Worm (Caenorhabditis elegans) whole organism, L2 larva: ENCODE results near the gene zipt-7.1.

Experiments
- C34F6.9 ChIP-seq: fragments of 150-350 bp; optimal IDR thresholded peaks from 2 replicates; lab custom pipeline; 2014; ENCODE audit warnings: missing biosample characterization, missing genetic modification characterization
- R02D3.7 ChIP-seq: fragments of 150-350 bp; optimal IDR thresholded peaks from 2 replicates; lab custom pipeline; 2014; ENCODE audit warnings: missing biosample characterization, missing genetic modification characterization
- Y55F3AM.14 ChIP-seq: fragments of 200-800 bp; sonication (Bioruptor generic); optimal IDR thresholded peaks from 2 replicates; lab custom pipeline; 2018; ENCODE audit warnings: mild to moderate bottlenecking, missing genetic modification characterization, missing compliant biosample characterization
- ZK546.5 ChIP-seq: sonication (generic microtip); optimal IDR thresholded peaks from 2 replicates; lab custom pipeline; 2017; ENCODE audit warnings: missing biosample characterization, missing genetic modification characterization
- alr-1 ChIP-seq: fragments of 150-350 bp; optimal IDR thresholded peaks from 2 replicates; lab custom pipeline; 2014; ENCODE audit warnings: missing biosample characterization, missing genetic modification characterization
- aly-2 ChIP-seq: fragments of 150-350 bp; optimal IDR thresholded peaks from 2 replicates; lab custom pipeline; 2014; ENCODE audit warnings: missing biosample characterization, missing genetic modification characterization
- ama-1 ChIP-seq: fragments of 150-350 bp; optimal IDR thresholded peaks from 2 replicates; lab custom pipeline; 2018; ENCODE audit warnings: inconsistent platforms
- blmp-1 ChIP-seq: sonication (generic microtip); optimal IDR thresholded peaks from 2 replicates; lab custom pipeline; 2017; ENCODE audit warnings: missing genetic modification characterization, mild to moderate bottlenecking, missing compliant biosample characterization, antibody characterized with exemption, moderate library complexity; ENCODE audit not compliant: insufficient read depth
- ceh-82 ChIP-seq: fragments of 150-350 bp; optimal IDR thresholded peaks from 2 replicates; lab custom pipeline; 2014; ENCODE audit warnings: missing biosample characterization, missing genetic modification characterization
- crh-2 ChIP-seq: sonication (generic microtip); optimal IDR thresholded peaks from 2 replicates; lab custom pipeline; 2017; ENCODE audit warnings: missing biosample characterization, missing genetic modification characterization
- dmd-4 ChIP-seq: sonication (generic microtip); optimal IDR thresholded peaks from 2 replicates; lab custom pipeline; 2017; ENCODE audit warnings: missing biosample characterization, missing genetic modification characterization
- egl-27 ChIP-seq: sonication (generic microtip); optimal IDR thresholded peaks from 3 replicates; lab custom pipeline; 2017; ENCODE audit warnings: missing biosample characterization, missing genetic modification reagents, missing genetic modification characterization
- elt-1 ChIP-seq: fragments of 150-350 bp; optimal IDR thresholded peaks from 2 replicates; lab custom pipeline; 2014; ENCODE audit warnings: missing biosample characterization, missing genetic modification characterization
- elt-3 ChIP-seq: sonication (generic microtip); optimal IDR thresholded peaks from 2 replicates; lab custom pipeline; 2017; ENCODE audit warnings: missing biosample characterization, missing genetic modification characterization
- fos-1 ChIP-seq: fragments of 150-350 bp; optimal IDR thresholded peaks from 2 replicates; lab custom pipeline; 2014; ENCODE audit warnings: missing biosample characterization, missing genetic modification characterization
- gmeb-1 ChIP-seq: fragments of 150-350 bp; optimal IDR thresholded peaks from 2 replicates; lab custom pipeline; 2014; ENCODE audit warnings: missing biosample characterization, missing genetic modification characterization
- lin-11 ChIP-seq: fragments of 150-350 bp; sonication (generic microtip); optimal IDR thresholded peaks from 2 replicates; lab custom pipeline; 2014; ENCODE audit warnings: missing biosample characterization, missing genetic modification characterization, inconsistent platforms, mixed read lengths
- lin-13 ChIP-seq: fragments of 150-350 bp; optimal IDR thresholded peaks from 2 replicates; lab custom pipeline; 2014; ENCODE audit warnings: missing biosample characterization, missing genetic modification reagents, missing genetic modification characterization
- lsy-2 ChIP-seq, 2 experiments: fragments of 150-350 bp in 1 of 2; sonication (generic microtip) in 1 of 2; optimal IDR thresholded peaks; 2 replicates each; lab custom pipeline; 2014 to 2017; ENCODE audit warnings: missing biosample characterization in 2 of 2, missing genetic modification characterization in 2 of 2
- mab-5 ChIP-seq: fragments of 150-350 bp; optimal IDR thresholded peaks from 2 replicates; lab custom pipeline; 2014; ENCODE audit warnings: missing biosample characterization, missing genetic modification characterization
- mbf-1 ChIP-seq: sonication (generic microtip); optimal IDR thresholded peaks from 2 replicates; lab custom pipeline; 2017; ENCODE audit warnings: missing biosample characterization, missing genetic modification characterization
- mdl-1 ChIP-seq, 2 experiments: fragments of 150-350 bp in 1 of 2; sonication (generic microtip) in 1 of 2; optimal IDR thresholded peaks; 2 replicates each; lab custom pipeline; 2017; ENCODE audit warnings: missing biosample characterization in 2 of 2, missing genetic modification characterization in 2 of 2
- nhr-10 ChIP-seq: sonication (generic microtip); optimal IDR thresholded peaks from 2 replicates; lab custom pipeline; 2017; ENCODE audit warnings: missing biosample characterization, missing genetic modification characterization
- nhr-11 ChIP-seq: fragments of 150-350 bp; optimal IDR thresholded peaks from 2 replicates; lab custom pipeline; 2014; ENCODE audit warnings: missing biosample characterization, missing genetic modification characterization
- nhr-129 ChIP-seq: fragments of 150-350 bp; optimal IDR thresholded peaks from 2 replicates; lab custom pipeline; 2014; ENCODE audit warnings: missing biosample characterization, missing genetic modification characterization
- nhr-21 ChIP-seq: fragments of 150-350 bp; optimal IDR thresholded peaks from 2 replicates; lab custom pipeline; 2014; ENCODE audit warnings: missing biosample characterization, missing genetic modification characterization
- nhr-23 ChIP-seq: fragments of 150-350 bp; optimal IDR thresholded peaks from 2 replicates; lab custom pipeline; 2014; ENCODE audit warnings: missing biosample characterization, missing genetic modification reagents, missing genetic modification characterization
- nhr-25 ChIP-seq: fragments of 150-350 bp; sonication (generic microtip); optimal IDR thresholded peaks from 3 replicates; lab custom pipeline; 2014; ENCODE audit warnings: missing biosample characterization, missing genetic modification characterization
- nhr-6 ChIP-seq: fragments of 150-350 bp; optimal IDR thresholded peaks from 2 replicates; lab custom pipeline; 2014; ENCODE audit warnings: missing biosample characterization, missing genetic modification characterization
- nhr-77 ChIP-seq: fragments of 150-350 bp; optimal IDR thresholded peaks from 2 replicates; lab custom pipeline; 2014; ENCODE audit warnings: missing biosample characterization, missing genetic modification characterization
- peb-1 ChIP-seq: fragments of 150-350 bp; optimal IDR thresholded peaks from 2 replicates; lab custom pipeline; 2014; ENCODE audit warnings: missing biosample characterization, missing genetic modification characterization
- sem-4 ChIP-seq: fragments of 150-350 bp; optimal IDR thresholded peaks from 2 replicates; lab custom pipeline; 2014; ENCODE audit warnings: missing biosample characterization, missing genetic modification reagents, missing genetic modification characterization
- skn-1 ChIP-seq: sonication (generic microtip); optimal IDR thresholded peaks from 2 replicates; lab custom pipeline; 2017; ENCODE audit warnings: missing biosample characterization, missing genetic modification characterization
- sma-3 ChIP-seq: sonication (generic microtip); optimal IDR thresholded peaks from 2 replicates; lab custom pipeline; 2016; ENCODE audit warnings: missing genetic modification reagents, missing genetic modification characterization, missing compliant biosample characterization
- sma-9 ChIP-seq, 2 experiments: fragments of 150-350 bp in 1 of 2; sonication (generic microtip) in 1 of 2; optimal IDR thresholded peaks; 2 replicates each; lab custom pipeline; 2014 to 2016; ENCODE audit warnings: missing genetic modification characterization in 2 of 2, mild to moderate bottlenecking in 1 of 2, missing biosample characterization in 1 of 2, missing compliant biosample characterization in 1 of 2, missing genetic modification reagents in 1 of 2, moderate library complexity in 1 of 2
- snpc-4 ChIP-seq: fragments of 150-350 bp; optimal IDR thresholded peaks from 2 replicates; lab custom pipeline; 2014; ENCODE audit warnings: missing biosample characterization, missing genetic modification characterization
- unc-39 ChIP-seq: fragments of 150-350 bp; optimal IDR thresholded peaks from 2 replicates; lab custom pipeline; 2014; ENCODE audit warnings: missing biosample characterization, missing genetic modification characterization
- unc-55 ChIP-seq: fragments of 150-350 bp; sonication (generic microtip); optimal IDR thresholded peaks from 3 replicates; lab custom pipeline; 2014; ENCODE audit warnings: missing biosample characterization, missing genetic modification reagents, missing genetic modification characterization
- unc-62 ChIP-seq: fragments of 150-350 bp; optimal IDR thresholded peaks from 2 replicates; lab custom pipeline; 2014; ENCODE audit warnings: missing biosample characterization, missing genetic modification reagents, missing genetic modification characterization
- zag-1 ChIP-seq: fragments of 150-350 bp; optimal IDR thresholded peaks from 2 replicates; lab custom pipeline; 2014; ENCODE audit warnings: missing biosample characterization, missing genetic modification characterization
- ztf-4 ChIP-seq: fragments of 150-350 bp; optimal IDR thresholded peaks from 2 replicates; lab custom pipeline; 2014; ENCODE audit warnings: missing biosample characterization, missing genetic modification characterization

Gene zipt-7.1

ce11 chrIV:17287908-17288675 is at the start of gene zipt-7.1:
zipt-7.1 (minus strand) TSS chrIV:17288139.
- TF ChIP-seq ama-1 (lab: Kevin White, UChicago) (no peak), blmp-1 (tag; lab: Kevin White, UChicago) (no peak), alr-1 (tag; lab: Kevin White, UChicago) (no peak), zag-1 (tag; lab: Kevin White, UChicago) (no peak), nhr-129 (tag; lab: Kevin White, UChicago) (peak; percentile 55), R02D3.7 (no peak), gmeb-1 (no peak), skn-1 (tag; lab: Kevin White, UChicago) (no peak), crh-2 (tag; lab: Kevin White, UChicago) (no peak)

DNA sequence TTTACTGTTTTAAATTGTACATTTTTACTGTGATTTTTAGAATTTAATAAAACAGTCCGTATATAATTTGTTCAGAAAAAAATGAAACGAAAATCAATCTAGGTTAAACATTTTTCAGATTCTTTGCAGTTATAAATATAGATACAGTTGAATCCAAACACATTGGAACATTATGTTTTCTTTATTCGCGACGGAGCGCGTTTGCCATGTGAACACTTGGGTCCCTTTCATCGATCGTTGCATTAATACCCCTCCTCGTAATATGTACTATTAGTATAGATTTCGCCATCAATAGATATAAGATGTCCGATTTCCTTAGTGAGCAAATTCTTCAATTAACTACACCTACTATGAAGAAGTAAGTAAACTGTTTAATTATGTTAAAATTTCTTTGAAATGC is 47.1 kb upstream of the zipt-7.1 start, which contains the start of gene C49C3.8:
C49C3.8 (plus strand) TSS at position 173 of the 400 bp plus-strand sequence.
- TF ChIP-seq unc-55 (GFP tag; lab: Kevin White, UChicago) (peak; percentile 54), snpc-4 (no peak), nhr-129 (tag; lab: Kevin White, UChicago) (peak; percentile 8), crh-2 (tag; lab: Kevin White, UChicago) (no peak), C34F6.9 (tag; lab: Kevin White, UChicago) (peak; percentile 61), skn-1 (tag; lab: Kevin White, UChicago) (no peak), peb-1 (tag; lab: Kevin White, UChicago) (no peak)

- TF ChIP-seq blmp-1 (tag; lab: Kevin White, UChicago) = no peak
- TF ChIP-seq ZK546.5 (tag; lab: Kevin White, UChicago) = no peak
- TF ChIP-seq unc-62 (GFP tag; lab: Kevin White, UChicago) = no peak
- no peak for TF ChIP-seq lin-13 (GFP tag; lab: Kevin White, UChicago)
- no peak for TF ChIP-seq egl-27 (tag; lab: Kevin White, UChicago)
- no peak for TF ChIP-seq nhr-25
- TF ChIP-seq nhr-11 = no peak
- TF ChIP-seq gmeb-1 = no peak
- TF ChIP-seq unc-39 = no peak
- no peak for TF ChIP-seq elt-3 (tag; lab: Kevin White, UChicago)
- TF ChIP-seq dmd-4 (tag; lab: Kevin White, UChicago) = no peak
- no peak for TF ChIP-seq aly-2 (tag; lab: Kevin White, UChicago)
- TF ChIP-seq unc-55 (GFP tag; lab: Kevin White, UChicago) = peak; percentile 61
- TF ChIP-seq nhr-129 (tag; lab: Kevin White, UChicago) = peak; percentile 41
- no peak for TF ChIP-seq ztf-4 (tag; lab: Kevin White, UChicago)
- TF ChIP-seq nhr-21 (tag; lab: Kevin White, UChicago) = no peak
- TF ChIP-seq elt-1 = no peak
- no peak for TF ChIP-seq sma-9 (GFP tag; optimal IDR thresholded peaks at IDR 0.05; lab: Kevin White, UChicago)
- TF ChIP-seq sma-9 (tag; optimal IDR thresholded peaks at IDR 0.05; lab: Kevin White, UChicago) = no peak
- no peak for TF ChIP-seq sem-4 (tag; lab: Kevin White, UChicago)
- TF ChIP-seq skn-1 (tag; lab: Kevin White, UChicago) = no peak
- TF ChIP-seq lin-11 = no peak
- no peak for TF ChIP-seq Y55F3AM.14 (GFP tag; lab: Kevin White, UChicago)
- no peak for TF ChIP-seq nhr-23 (tag; lab: Kevin White, UChicago)
- no peak for TF ChIP-seq R02D3.7
- TF ChIP-seq ceh-82 = no peak
- TF ChIP-seq mdl-1 (tag; optimal IDR thresholded peaks at IDR 0.05; lab: Kevin White, UChicago) = no peak
- no peak for TF ChIP-seq sma-3
- no peak for TF ChIP-seq snpc-4
- no peak for TF ChIP-seq alr-1 (tag; lab: Kevin White, UChicago)
- no peak for TF ChIP-seq mab-5 (tag; lab: Kevin White, UChicago)
- no peak for TF ChIP-seq nhr-77
- no peak for TF ChIP-seq fos-1 (tag; lab: Kevin White, UChicago)
- peak in 1 of 2 experiments; percentile 65 for TF ChIP-seq lsy-2 (tag; optimal IDR thresholded peaks at IDR 0.05; lab: Kevin White, UChicago)
- no peak for TF ChIP-seq nhr-10 (tag; lab: Kevin White, UChicago)
- peak; percentile 73 for TF ChIP-seq C34F6.9 (tag; lab: Kevin White, UChicago)
- no peak for TF ChIP-seq nhr-6
- no peak for TF ChIP-seq mbf-1
- TF ChIP-seq crh-2 (tag; lab: Kevin White, UChicago) = peak; percentile 62
These were observed 45.8 kb upstream of the zipt-7.1 start, which contains the start of gene C49C3.15 for ce11 chrIV:17333542-17334281. C49C3.15 (plus strand) TSS chrIV:17334231.
